Fruit fly (Drosophila melanogaster) whole organism, wandering third instar larva: ENCODE measurements around the gene Alg1.

Experiments used
- CG32264 ChIP-seq: fragments of 200-800 bp; sonication (Bioruptor generic); optimal IDR thresholded peaks from 2 replicates; lab custom pipeline; 2016; ENCODE audit warnings: missing biosample characterization, missing genetic modification characterization
- OdsH ChIP-seq: fragments of 200-800 bp; sonication (Bioruptor generic); optimal IDR thresholded peaks from 2 replicates; lab custom pipeline; 2016; ENCODE audit warnings: missing biosample characterization, mild to moderate bottlenecking, missing genetic modification characterization
- brk ChIP-seq: fragments of 200-800 bp; sonication (Bioruptor generic); optimal IDR thresholded peaks from 2 replicates; lab custom pipeline; 2016; ENCODE audit warnings: missing biosample characterization, mild to moderate bottlenecking, missing genetic modification characterization
- dmrt93B ChIP-seq: fragments of 200-800 bp; sonication (Bioruptor generic); optimal IDR thresholded peaks from 2 replicates; lab custom pipeline; 2018; ENCODE audit warnings: missing biosample characterization, mild to moderate bottlenecking, missing genetic modification characterization
- dsf ChIP-seq: sonication (Bioruptor generic); optimal IDR thresholded peaks from 2 replicates; lab custom pipeline; 2016; ENCODE audit warnings: missing biosample characterization, missing genetic modification characterization, borderline replicate concordance
- fru ChIP-seq: fragments of 200-800 bp; sonication (Bioruptor generic); optimal IDR thresholded peaks from 3 replicates; lab custom pipeline; 2016; ENCODE audit warnings: missing biosample characterization, mild to moderate bottlenecking, missing genetic modification characterization
- h ChIP-seq: fragments of 200-800 bp; sonication (Bioruptor generic); optimal IDR thresholded peaks from 3 replicates; lab custom pipeline; 2016; ENCODE audit warnings: missing biosample characterization, mild to moderate bottlenecking, missing genetic modification characterization
- psq ChIP-seq: fragments of 200-800 bp; sonication (Bioruptor generic); optimal IDR thresholded peaks from 3 replicates; lab custom pipeline; 2017; ENCODE audit warnings: missing biosample characterization, mild to moderate bottlenecking, missing genetic modification characterization, moderate library complexity
- rgr ChIP-seq: fragments of 200-800 bp; sonication (Bioruptor generic); optimal IDR thresholded peaks from 3 replicates; lab custom pipeline; 2016; ENCODE audit warnings: missing biosample characterization, mild to moderate bottlenecking, missing genetic modification characterization
- sv ChIP-seq: fragments of 200-800 bp; sonication (Bioruptor generic); optimal IDR thresholded peaks from 3 replicates; lab custom pipeline; 2016; ENCODE audit warnings: missing biosample characterization, missing genetic modification characterization

DNA sequence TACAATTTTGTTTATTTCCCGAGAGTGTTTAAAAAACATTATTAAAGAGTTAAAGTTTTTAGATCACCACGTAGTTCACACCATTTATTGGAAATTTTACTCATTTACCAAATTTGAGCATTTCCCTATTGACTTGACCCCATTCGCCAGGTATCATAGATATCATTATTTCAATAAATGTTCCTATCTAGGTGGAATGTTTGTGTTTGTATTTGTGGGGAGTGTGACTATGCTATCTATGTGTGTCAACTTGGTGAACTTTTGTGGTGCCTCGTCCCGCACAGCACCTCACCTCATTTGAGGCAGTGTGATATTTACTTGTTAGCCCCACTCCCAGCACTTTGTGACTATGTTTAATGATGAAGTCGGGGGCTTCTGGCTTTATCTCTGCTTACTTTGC is 17.7 kb upstream of the Alg1 start:
- TF ChIP-seq OdsH (no peak), CG32264 (GFP tag; lab: Kevin White, UChicago) (no peak), h (GFP tag; lab: Kevin White, UChicago) (no peak), fru (GFP tag; lab: Kevin White, UChicago) (no peak), dmrt93B (GFP tag; lab: Kevin White, UChicago) (no peak), dsf (GFP tag; lab: Kevin White, UChicago) (no peak), brk (GFP tag; lab: Kevin White, UChicago) (no peak), sv (GFP tag; lab: Kevin White, UChicago) (no peak), rgr (GFP tag; lab: Kevin White, UChicago) (no peak), psq (no peak)
